Fruit fly (Drosophila melanogaster): Measurements from ENCODE around the gene CG13398.

The CG13398 gene

dm6 chr2L:8414887-8415883 lies at the start of gene CG13398, which contains the start of gene Akap200:
Gene CG13398, minus strand, starts transcription at chr2L:8415256.
Gene Akap200, plus strand, starts transcription at chr2L:8415690.
- TF ChIP-seq Sin3A (optimal IDR thresholded peaks at IDR 0.05), result no peak

- TF ChIP-seq Myc (optimal IDR thresholded peaks at IDR 0.05) (no peak), ttk (optimal IDR thresholded peaks at IDR 0.05) (no peak), h (optimal IDR thresholded peaks at IDR 0.05) (no peak)
These were observed 49.1 kb upstream of the CG13398 start, which contains the start of gene prg for dm6 chr2L:8464107-8464582. Gene prg, plus strand, starts transcription at chr2L:8464488.

- no peak for TF ChIP-seq Sin3A (optimal IDR thresholded peaks at IDR 0.05)
- TF ChIP-seq insv (optimal IDR thresholded peaks at IDR 0.05), result no peak
- no peak for TF ChIP-seq h (optimal IDR thresholded peaks at IDR 0.05)
- no peak for TF ChIP-seq psq (optimal IDR thresholded peaks at IDR 0.05)
These were observed 48.4 kb upstream of the CG13398 start, which contains the start of gene Agpat2 for dm6 chr2L:8463144-8464106. Gene Agpat2, minus strand, starts transcription at chr2L:8463994.

- no peak for TF ChIP-seq Myc (optimal IDR thresholded peaks at IDR 0.05)
- no peak for TF ChIP-seq insv (optimal IDR thresholded peaks at IDR 0.05)
- TF ChIP-seq Sin3A (optimal IDR thresholded peaks at IDR 0.05), result no peak
- no peak for TF ChIP-seq h (optimal IDR thresholded peaks at IDR 0.05)
- no peak for TF ChIP-seq ttk (optimal IDR thresholded peaks at IDR 0.05)
- no peak for TF ChIP-seq psq (optimal IDR thresholded peaks at IDR 0.05)
These were observed 46.9 kb upstream of the CG13398 start for dm6 chr2L:8461782-8462453.

- TF ChIP-seq h (optimal IDR thresholded peaks at IDR 0.05) (no peak), psq (optimal IDR thresholded peaks at IDR 0.05) (no peak)
These were observed 36.4 kb upstream of the CG13398 start for dm6 chr2L:8451497-8451896.

dm6 chr2L:8449358-8449757 lies 34.3 kb upstream of the CG13398 start, which contains the start of gene Aasdh:
Gene Aasdh, minus strand, starts transcription at chr2L:8449576.
- TF ChIP-seq insv (optimal IDR thresholded peaks at IDR 0.05) (no peak), ttk (optimal IDR thresholded peaks at IDR 0.05) (no peak), h (optimal IDR thresholded peaks at IDR 0.05) (no peak), psq (optimal IDR thresholded peaks at IDR 0.05) (no peak), Myc (optimal IDR thresholded peaks at IDR 0.05) (no peak), Sin3A (optimal IDR thresholded peaks at IDR 0.05) (no peak)

- TF ChIP-seq psq (optimal IDR thresholded peaks at IDR 0.05) (no peak), h (optimal IDR thresholded peaks at IDR 0.05) (no peak), Myc (optimal IDR thresholded peaks at IDR 0.05) (no peak)
These were observed 27.1 kb upstream of the CG13398 start, which contains the start of gene CG31897 for dm6 chr2L:8442147-8442546. Gene CG31897, plus strand, starts transcription at chr2L:8442447.

- TF ChIP-seq Myc (optimal IDR thresholded peaks at IDR 0.05) (no peak), insv (optimal IDR thresholded peaks at IDR 0.05) (no peak), Sin3A (optimal IDR thresholded peaks at IDR 0.05) (no peak), ttk (optimal IDR thresholded peaks at IDR 0.05) (no peak), psq (optimal IDR thresholded peaks at IDR 0.05) (no peak), h (optimal IDR thresholded peaks at IDR 0.05) (no peak)
These were observed 23.0 kb upstream of the CG13398 start, which contains the start of gene mus201 for dm6 chr2L:8438052-8438451. Gene mus201, plus strand, starts transcription at chr2L:8438169.

- no peak for TF ChIP-seq psq (optimal IDR thresholded peaks at IDR 0.05)
- no peak for TF ChIP-seq ttk (optimal IDR thresholded peaks at IDR 0.05)
- TF ChIP-seq h (optimal IDR thresholded peaks at IDR 0.05), result no peak
These were observed 22.1 kb upstream of the CG13398 start, which contains the start of the genes D12 and Chrac-14 for dm6 chr2L:8437176-8437575. Gene D12, minus strand, starts transcription at chr2L:8437365. Gene Chrac-14, plus strand, starts transcription at chr2L:8437405.

dm6 chr2L:8433512-8433911 lies 18.5 kb upstream of the CG13398 start, which contains the start of gene grk:
Gene grk, minus strand, starts transcription at chr2L:8433598.
- TF ChIP-seq Myc (optimal IDR thresholded peaks at IDR 0.05), result no peak
- no peak for TF ChIP-seq psq (optimal IDR thresholded peaks at IDR 0.05)
- TF ChIP-seq ttk (optimal IDR thresholded peaks at IDR 0.05), result no peak
- no peak for TF ChIP-seq h (optimal IDR thresholded peaks at IDR 0.05)
- no peak for TF ChIP-seq insv (optimal IDR thresholded peaks at IDR 0.05)
- TF ChIP-seq Sin3A (optimal IDR thresholded peaks at IDR 0.05), result no peak

dm6 chr2L:8432130-8432529 lies 17.1 kb upstream of the CG13398 start:
- TF ChIP-seq insv (optimal IDR thresholded peaks at IDR 0.05) (no peak), psq (optimal IDR thresholded peaks at IDR 0.05) (no peak), Sin3A (optimal IDR thresholded peaks at IDR 0.05) (no peak), ttk (optimal IDR thresholded peaks at IDR 0.05) (no peak), h (optimal IDR thresholded peaks at IDR 0.05) (no peak), Myc (optimal IDR thresholded peaks at IDR 0.05) (no peak)

Data from Kc167 (cell line).